Worm (Caenorhabditis elegans): ENCODE results near the gene sqrd-1.

sqrd-1 gene

ce11 chrIV:14194317-14194716 lies 25.4 kb upstream of the sqrd-1 start:
- no peak for TF ChIP-seq nhr-90 (tag; optimal IDR thresholded peaks at IDR 0.05; ENCODE audit: poor library complexity)
- TF ChIP-seq ztf-4 (tag; optimal IDR thresholded peaks at IDR 0.05) = no peak
- TF ChIP-seq snu-23 (GFP tag; optimal IDR thresholded peaks at IDR 0.05) = no peak
- TF ChIP-seq ets-5 (GFP tag; IDR thresholded peaks at IDR 0.05) = no peak
- TF ChIP-seq sup-37 (GFP tag; optimal IDR thresholded peaks at IDR 0.05) = no peak
- no peak for TF ChIP-seq pqm-1 (tag; optimal IDR thresholded peaks at IDR 0.05)
- no peak for TF ChIP-seq fos-1 (tag; optimal IDR thresholded peaks at IDR 0.05)

ce11 chrIV:14196176-14196575 lies 23.5 kb upstream of the sqrd-1 start, which contains the start of gene F02H6.2:
Gene F02H6.2 (plus strand): TSS chrIV:14196476.
- TF ChIP-seq nhr-47 (tag; optimal IDR thresholded peaks at IDR 0.05) (no peak), ceh-63 (GFP tag; optimal IDR thresholded peaks at IDR 0.05) (no peak), C34B4.2 (tag; optimal IDR thresholded peaks at IDR 0.05) (no peak), hpl-2 (GFP tag; optimal IDR thresholded peaks at IDR 0.05) (no peak), mab-9 (GFP tag; IDR thresholded peaks at IDR 0.05) (no peak), isw-1 (GFP tag; IDR thresholded peaks at IDR 0.05) (no peak), C16A3.4 (tag; optimal IDR thresholded peaks at IDR 0.05) (no peak), lin-39 (tag; optimal IDR thresholded peaks at IDR 0.05) (no peak), egl-13 (tag; optimal IDR thresholded peaks at IDR 0.05) (no peak), nhr-77 (tag; optimal IDR thresholded peaks at IDR 0.05) (no peak), sup-37 (GFP tag; optimal IDR thresholded peaks at IDR 0.05) (no peak), nhr-28 (tag; optimal IDR thresholded peaks at IDR 0.05) (no peak)

- TF ChIP-seq ztf-11 (tag; optimal IDR thresholded peaks at IDR 0.05) (no peak), ceh-88 (GFP tag; IDR thresholded peaks at IDR 0.05) (no peak), hpl-2 (GFP tag; optimal IDR thresholded peaks at IDR 0.05) (no peak), Y116A8C.19 (tag; optimal IDR thresholded peaks at IDR 0.05; ENCODE audit: borderline replicate concordance) (no peak), ama-1 (optimal IDR thresholded peaks at IDR 0.05) (no peak), fkh-10 (GFP tag; optimal IDR thresholded peaks at IDR 0.05) (no peak), pag-3 (tag; optimal IDR thresholded peaks at IDR 0.05; ENCODE audit: borderline replicate concordance, insufficient read depth) (no peak), lin-39 (tag; optimal IDR thresholded peaks at IDR 0.05) (no peak), fos-1 (tag; optimal IDR thresholded peaks at IDR 0.05) (no peak), fkh-4 (tag; optimal IDR thresholded peaks at IDR 0.05; ENCODE audit: borderline replicate concordance) (no peak), nhr-47 (tag; optimal IDR thresholded peaks at IDR 0.05) (no peak), egl-27 (tag; optimal IDR thresholded peaks at IDR 0.05) (no peak), ceh-90 (tag; optimal IDR thresholded peaks at IDR 0.05) (no peak), pax-3 (tag; optimal IDR thresholded peaks at IDR 0.05) (no peak), unc-30 (tag; optimal IDR thresholded peaks at IDR 0.05) (no peak), nhr-71 (tag; optimal IDR thresholded peaks at IDR 0.05) (no peak), ets-5 (GFP tag; IDR thresholded peaks at IDR 0.05) (no peak), vab-15 (tag; optimal IDR thresholded peaks at IDR 0.05) (no peak)
Measured at ce11 chrIV:14203162-14203561, 16.5 kb upstream of the sqrd-1 start, which contains the start of gene F02H6.3. Gene F02H6.3 (plus strand): TSS chrIV:14203427.

- TF ChIP-seq nhr-76 (tag; optimal IDR thresholded peaks at IDR 0.05) = no peak
- no peak for TF ChIP-seq lin-39 (tag; optimal IDR thresholded peaks at IDR 0.05)
- no peak for TF ChIP-seq swsn-7 (tag; optimal IDR thresholded peaks at IDR 0.05)
- TF ChIP-seq nhr-90 (tag; optimal IDR thresholded peaks at IDR 0.05; ENCODE audit: poor library complexity) = no peak
- no peak for TF ChIP-seq ama-1 (optimal IDR thresholded peaks at IDR 0.05)
- no peak for TF ChIP-seq efl-3 (GFP tag; optimal IDR thresholded peaks at IDR 0.05)
- no peak for TF ChIP-seq mef-2 (tag; optimal IDR thresholded peaks at IDR 0.05)
- no peak for TF ChIP-seq snpc-4 (tag; optimal IDR thresholded peaks at IDR 0.05)
- TF ChIP-seq dsc-1 (tag; optimal IDR thresholded peaks at IDR 0.05) = no peak
- TF ChIP-seq C16A3.4 (tag; optimal IDR thresholded peaks at IDR 0.05) = no peak
- no peak for TF ChIP-seq jun-1 (tag; optimal IDR thresholded peaks at IDR 0.05)
Measured at ce11 chrIV:14215777-14216176, 3.9 kb upstream of the sqrd-1 start.
